Fruit fly (Drosophila melanogaster): ENCODE measurements around the gene CG44475.

Gene CG44475

DNA sequence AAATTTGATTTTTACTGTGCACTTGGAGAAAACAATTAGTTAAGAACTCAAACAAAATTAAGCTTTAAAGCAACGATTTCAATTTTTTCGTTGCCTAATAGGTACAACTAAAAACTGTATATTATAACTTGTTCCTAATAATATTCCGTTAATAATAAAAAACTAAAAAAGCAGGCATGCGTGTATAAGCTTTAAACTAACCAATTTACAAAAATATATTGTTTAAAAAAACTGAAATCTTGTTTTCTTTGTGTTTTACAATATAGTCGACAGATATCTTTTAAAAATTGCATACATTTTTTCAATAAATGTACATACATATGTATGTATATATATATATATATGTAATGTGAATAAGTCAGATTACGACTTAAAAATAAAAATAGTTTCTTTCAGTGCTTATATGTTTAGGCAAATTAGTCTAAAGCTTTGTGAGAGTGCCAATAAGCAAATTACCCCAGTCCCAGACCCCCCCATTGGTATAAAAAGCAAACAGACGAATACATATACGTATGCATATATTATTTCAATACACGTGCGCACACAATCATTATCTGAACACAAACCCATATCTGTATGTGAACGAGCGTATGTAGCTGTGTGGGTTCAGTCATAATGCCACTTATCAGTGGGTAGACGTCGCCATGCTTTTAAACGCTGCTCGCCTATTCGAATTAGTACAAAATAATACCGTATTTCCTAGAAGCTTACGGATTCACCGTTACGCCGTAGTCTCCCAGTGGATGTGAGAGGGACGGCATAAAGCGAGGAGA is 30.1 kb upstream of the CG44475 start (continued):
- TF ChIP-seq CG3838 (GFP tag; optimal IDR thresholded peaks at IDR 0.05) (no peak), Stat92E (GFP tag; optimal IDR thresholded peaks at IDR 0.05) (no peak), Max (GFP tag; optimal IDR thresholded peaks at IDR 0.05) (no peak), CkIIα-i1 (GFP tag; IDR thresholded peaks at IDR 0.05) (no peak), HLH3B (GFP tag; IDR thresholded peaks at IDR 0.05) (0 out of 2 replicates have a peak, but pooled peaks have one; percentile 6), CG17568 (GFP tag; optimal IDR thresholded peaks at IDR 0.05) (no peak), Optix (GFP tag; IDR thresholded peaks at IDR 0.05) (no peak), CG10321 (GFP tag; IDR thresholded peaks at IDR 0.05) (no peak), CG10431 (GFP tag; optimal IDR thresholded peaks at IDR 0.05) (peak; percentile 35), CG17612 (GFP tag; IDR thresholded peaks at IDR 0.05) (no peak), grn (GFP tag; optimal IDR thresholded peaks at IDR 0.05) (no peak), CG13424 (tag; optimal IDR thresholded peaks at IDR 0.05) (peak; percentile 88), CG15696 (tag; optimal IDR thresholded peaks at IDR 0.05) (no peak), org-1 (GFP tag; optimal IDR thresholded peaks at IDR 0.05) (peak; percentile 59), Xbp1 (GFP tag; optimal IDR thresholded peaks at IDR 0.05) (peak; percentile 67), CG4617 (GFP tag; optimal IDR thresholded peaks at IDR 0.05; ENCODE audit: borderline replicate concordance) (no peak), zf30C (GFP tag; optimal IDR thresholded peaks at IDR 0.05) (peak; percentile 12), CG17912 (GFP tag; optimal IDR thresholded peaks at IDR 0.05) (peak; percentile 39), chm (GFP tag; IDR thresholded peaks at IDR 0.05) (peak; percentile 39; the same call in 1 of the 2 replicates), CrebB (tag; optimal IDR thresholded peaks at IDR 0.05) (peak; percentile 16), Vsx1 (GFP tag; optimal IDR thresholded peaks at IDR 0.05) (peak; percentile 93), crol (GFP tag; IDR thresholded peaks at IDR 0.05) (peak; percentile 66), NfI (GFP tag; optimal IDR thresholded peaks at IDR 0.05) (peak; percentile 58), CG18599 (GFP tag; optimal IDR thresholded peaks at IDR 0.05) (peak; percentile 20), yki (optimal IDR thresholded peaks at IDR 0.05) (no peak), fd3F (GFP tag; optimal IDR thresholded peaks at IDR 0.05) (peak; percentile 63), Dek (tag; optimal IDR thresholded peaks at IDR 0.05) (peak; percentile 70), Jarid2 (GFP tag; optimal IDR thresholded peaks at IDR 0.05) (peak; percentile 54), CG10274 (GFP tag; optimal IDR thresholded peaks at IDR 0.05) (no peak), Mad (GFP tag; optimal IDR thresholded peaks at IDR 0.05) (no peak), Mrtf (GFP tag; IDR thresholded peaks at IDR 0.05) (no peak; the same call in 2 of the 3 replicates), CG13775 (GFP tag; optimal IDR thresholded peaks at IDR 0.05) (peak; percentile 82), CG17361 (GFP tag; IDR thresholded peaks at IDR 0.05) (peak; percentile 97), corto (GFP tag; optimal IDR thresholded peaks at IDR 0.05) (no peak), CG4854 (GFP tag; optimal IDR thresholded peaks at IDR 0.05) (no peak), CG11093 (GFP tag; IDR thresholded peaks at IDR 0.05) (0 out of 3 replicates have a peak, but pooled peaks have one; percentile 16), schlank (tag; optimal IDR thresholded peaks at IDR 0.05) (peak; percentile 17), CG4730 (GFP tag; IDR thresholded peaks at IDR 0.05) (no peak; the same call in 1 of the 2 replicates), CG8290 (GFP tag; optimal IDR thresholded peaks at IDR 0.05) (no peak), CG8290 (tag; optimal IDR thresholded peaks at IDR 0.05) (peak in 1 of 2 experiments; percentile 84), gt (GFP tag; IDR thresholded peaks at IDR 0.05) (no peak), zen (tag; optimal IDR thresholded peaks at IDR 0.05) (peak; percentile 25), CG32772 (GFP tag; IDR thresholded peaks at IDR 0.05) (0 out of 2 replicates have a peak, but pooled peaks have one; percentile 25), Ptx1 (GFP tag; IDR thresholded peaks at IDR 0.05) (peak; percentile 69), maf-S (GFP tag; optimal IDR thresholded peaks at IDR 0.05) (no peak), dan (GFP tag; IDR thresholded peaks at IDR 0.05) (no peak), amos (GFP tag; IDR thresholded peaks at IDR 0.05; ENCODE audit: partially characterized antibody) (peak; percentile 23; the same call in 1 of the 2 replicates), jing (GFP tag; optimal IDR thresholded peaks at IDR 0.05) (peak; percentile 2), CG8765 (GFP tag; IDR thresholded peaks at IDR 0.05) (no peak)

All from whole organism, embryonic.